Worm (Caenorhabditis elegans) whole organism, L4 larva: ENCODE data around the gene srlf-22.

Experiments
- T20F7.1 ChIP-seq: fragments of 200-800 bp; sonication (Bioruptor generic); optimal IDR thresholded peaks from 2 replicates; lab custom pipeline; 2018; ENCODE audit warnings: mild to moderate bottlenecking, missing genetic modification characterization, missing compliant biosample characterization
- ceh-28 ChIP-seq: fragments of 150-350 bp; optimal IDR thresholded peaks from 2 replicates; lab custom pipeline; 2014; ENCODE audit warnings: missing biosample characterization, missing genetic modification reagents, missing genetic modification characterization
- ceh-62 ChIP-seq: sonication (generic microtip); optimal IDR thresholded peaks from 2 replicates; lab custom pipeline; 2017; ENCODE audit warnings: missing biosample characterization, missing genetic modification characterization
- daf-8 ChIP-seq: fragments of 200-800 bp; sonication (Bioruptor generic); IDR thresholded peaks from 2 replicates; pipeline ENCODE4 v1.3.6; 2022; ENCODE audit warnings: missing genetic modification characterization, missing compliant biosample characterization
- jun-1 ChIP-seq: fragments of 150-350 bp; optimal IDR thresholded peaks from 2 replicates; lab custom pipeline; 2014; ENCODE audit warnings: missing biosample characterization, missing genetic modification reagents, missing genetic modification characterization
- lin-38 ChIP-seq: fragments of 200-800 bp; sonication (Bioruptor generic); IDR thresholded peaks from 2 replicates; pipeline ENCODE4 v1.3.6; 2022; ENCODE audit warnings: missing genetic modification reagents, missing genetic modification characterization, missing compliant biosample characterization
- lsy-2 ChIP-seq, 2 experiments: fragments of 150-350 bp in 1 of 2; sonication (generic microtip) in 1 of 2; optimal IDR thresholded peaks; 2 replicates each; lab custom pipeline; 2014 to 2017; ENCODE audit warnings: missing biosample characterization in 2 of 2, missing genetic modification characterization in 2 of 2
- pqm-1 ChIP-seq: sonication (generic microtip); optimal IDR thresholded peaks from 2 replicates; lab custom pipeline; 2017; ENCODE audit warnings: missing biosample characterization, missing genetic modification characterization

DNA sequence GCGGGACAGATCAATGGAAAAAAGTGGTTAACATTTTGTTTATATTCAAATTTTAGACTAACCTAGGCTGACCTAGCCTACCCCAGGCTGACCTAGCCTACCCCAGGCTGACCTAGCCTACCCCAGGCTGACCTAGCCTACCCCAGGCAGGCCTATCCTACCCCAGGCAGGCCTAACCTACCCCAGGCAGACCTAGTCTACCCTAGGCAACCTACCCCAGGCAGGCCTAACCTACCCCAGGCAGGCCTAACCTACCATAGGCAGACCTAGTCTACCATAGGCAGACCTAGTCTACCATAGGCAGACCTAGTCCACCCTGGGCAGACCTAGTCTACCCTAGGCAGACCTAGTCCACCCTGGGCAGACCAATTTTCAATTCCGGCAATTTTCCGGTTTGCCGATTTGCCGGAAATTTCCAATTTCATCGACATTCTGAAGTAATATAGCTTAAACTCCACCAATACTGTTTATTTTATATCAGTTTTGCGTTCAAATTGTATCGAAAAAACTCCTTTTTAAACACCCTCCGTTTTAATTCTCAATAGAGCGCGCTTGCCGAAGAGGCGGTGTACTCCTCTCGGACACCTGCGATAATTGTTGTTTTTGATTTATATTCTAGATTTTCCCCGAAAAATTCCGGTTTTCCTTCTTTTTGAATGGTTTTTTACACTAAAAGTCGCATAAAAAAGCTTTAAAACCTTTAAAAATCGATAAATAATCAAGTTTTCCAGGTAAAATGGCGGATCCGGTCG lies 13.5 kb downstream of the srlf-22 start, which contains the start of gene trm-2A:
- peak in 1 of 2 experiments; percentile 87 for TF ChIP-seq lsy-2 (tag; optimal IDR thresholded peaks at IDR 0.05; lab: Kevin White, UChicago)
- TF ChIP-seq pqm-1 (tag; lab: Kevin White, UChicago), result no peak
- no peak for TF ChIP-seq jun-1 (tag; lab: Kevin White, UChicago)
- no peak for TF ChIP-seq daf-8
- no peak for TF ChIP-seq ceh-62 (tag; lab: Kevin White, UChicago)
- TF ChIP-seq T20F7.1 (GFP tag; lab: Kevin White, UChicago), result no peak
- peak; percentile 98 for TF ChIP-seq lin-38 (GFP tag; lab: Robert Waterston, UW)
- TF ChIP-seq ceh-28 (tag; lab: Kevin White, UChicago), result no peak
